Worm (Caenorhabditis elegans) whole organism, mixed stage, embryonic: ENCODE data around the gene F49F1.10.

ENCODE experiments used
- M03D4.4 ChIP-seq: sonication (generic microtip); optimal IDR thresholded peaks from 2 replicates; lab custom pipeline; 2017; ENCODE audit warnings: mild to moderate bottlenecking, missing genetic modification characterization, missing compliant biosample characterization
- bed-3 ChIP-seq: fragments of 200-800 bp; sonication (Bioruptor generic); optimal IDR thresholded peaks from 3 replicates; lab custom pipeline; 2018; ENCODE audit warnings: mild to moderate bottlenecking, missing genetic modification characterization, moderate library complexity, missing compliant biosample characterization
- blmp-1 ChIP-seq: fragments of 150-350 bp; optimal IDR thresholded peaks from 2 replicates; lab custom pipeline; 2014; ENCODE audit warnings: missing biosample characterization, missing genetic modification characterization
- ceh-39 ChIP-seq: fragments of 150-350 bp; optimal IDR thresholded peaks from 2 replicates; lab custom pipeline; 2014; ENCODE audit warnings: missing biosample characterization, missing genetic modification characterization
- ceh-43 ChIP-seq: fragments of 200-800 bp; sonication (Bioruptor generic); optimal IDR thresholded peaks from 2 replicates; lab custom pipeline; 2018; ENCODE audit warnings: mild to moderate bottlenecking, missing genetic modification characterization, moderate library complexity, missing compliant biosample characterization
- ceh-83 ChIP-seq: fragments of 200-800 bp; sonication (Bioruptor generic); optimal IDR thresholded peaks from 2 replicates; lab custom pipeline; 2018; ENCODE audit warnings: mild to moderate bottlenecking, missing genetic modification characterization, missing compliant biosample characterization
- ces-1 ChIP-seq: fragments of 150-350 bp; optimal IDR thresholded peaks from 2 replicates; lab custom pipeline; 2014; ENCODE audit warnings: missing biosample characterization, missing genetic modification reagents, missing genetic modification characterization
- cnd-1 ChIP-seq: fragments of 200-800 bp; sonication (Bioruptor generic); optimal IDR thresholded peaks from 2 replicates; lab custom pipeline; 2018; ENCODE audit warnings: mild to moderate bottlenecking, missing genetic modification characterization, missing compliant biosample characterization
- drap-1 ChIP-seq: fragments of 200-800 bp; sonication (Bioruptor generic); optimal IDR thresholded peaks from 3 replicates; lab custom pipeline; 2018; ENCODE audit warnings: mild to moderate bottlenecking, missing genetic modification characterization, missing compliant biosample characterization
- elt-1 ChIP-seq: sonication (generic microtip); optimal IDR thresholded peaks from 2 replicates; lab custom pipeline; 2017; ENCODE audit warnings: missing genetic modification characterization, mild to moderate bottlenecking, missing compliant biosample characterization, antibody characterized with exemption, moderate library complexity, borderline replicate concordance; ENCODE audit not compliant: insufficient read depth
- elt-3 ChIP-seq: fragments of 150-350 bp; optimal IDR thresholded peaks from 2 replicates; lab custom pipeline; 2014; ENCODE audit warnings: missing biosample characterization, missing genetic modification characterization
- flh-1 ChIP-seq: fragments of 200-800 bp; sonication (Bioruptor generic); optimal IDR thresholded peaks from 2 replicates; lab custom pipeline; 2018; ENCODE audit warnings: mild to moderate bottlenecking, missing genetic modification characterization, moderate library complexity, missing compliant biosample characterization
- ham-2 ChIP-seq: fragments of 200-800 bp; sonication (Bioruptor generic); optimal IDR thresholded peaks from 2 replicates; lab custom pipeline; 2018; ENCODE audit warnings: mild to moderate bottlenecking, missing genetic modification characterization, missing compliant biosample characterization
- hlh-1 ChIP-seq: fragments of 150-350 bp; optimal IDR thresholded peaks from 2 replicates; lab custom pipeline; 2014; ENCODE audit warnings: missing biosample characterization, missing genetic modification reagents, missing genetic modification characterization
- lsy-2 ChIP-seq: fragments of 150-350 bp; optimal IDR thresholded peaks from 2 replicates; lab custom pipeline; 2014; ENCODE audit warnings: missing biosample characterization, missing genetic modification characterization
- mab-5 ChIP-seq: fragments of 150-350 bp; optimal IDR thresholded peaks from 2 replicates; lab custom pipeline; 2014; ENCODE audit warnings: missing biosample characterization, missing genetic modification characterization
- mep-1 ChIP-seq: fragments of 150-350 bp; optimal IDR thresholded peaks from 2 replicates; lab custom pipeline; 2017; ENCODE audit warnings: missing biosample characterization, missing genetic modification reagents, missing genetic modification characterization, inconsistent platforms
- mls-2 ChIP-seq: sonication (generic microtip); optimal IDR thresholded peaks from 2 replicates; lab custom pipeline; 2016; ENCODE audit warnings: mild to moderate bottlenecking, missing genetic modification characterization, moderate library complexity, missing compliant biosample characterization
- nhr-12 ChIP-seq: fragments of 150-350 bp; optimal IDR thresholded peaks from 2 replicates; lab custom pipeline; 2014; ENCODE audit warnings: missing biosample characterization, missing genetic modification characterization
- nhr-2 ChIP-seq: fragments of 150-350 bp; optimal IDR thresholded peaks from 2 replicates; lab custom pipeline; 2014; ENCODE audit warnings: missing biosample characterization, missing genetic modification characterization
- nhr-237 ChIP-seq: fragments of 150-350 bp; optimal IDR thresholded peaks from 2 replicates; lab custom pipeline; 2014; ENCODE audit warnings: missing biosample characterization, missing genetic modification characterization
- nhr-76 ChIP-seq: sonication (generic microtip); optimal IDR thresholded peaks from 2 replicates; lab custom pipeline; 2017; ENCODE audit warnings: missing biosample characterization, missing genetic modification characterization
- pha-4 ChIP-seq: fragments of 150-350 bp; optimal IDR thresholded peaks from 2 replicates; lab custom pipeline; 2018; ENCODE audit warnings: missing biosample characterization, missing genetic modification reagents, missing genetic modification characterization
- sem-2 ChIP-seq: fragments of 200-800 bp; sonication (Bioruptor generic); optimal IDR thresholded peaks from 2 replicates; lab custom pipeline; 2018; ENCODE audit warnings: mild to moderate bottlenecking, missing genetic modification characterization, missing compliant biosample characterization
- snpc-4 ChIP-seq: fragments of 150-350 bp; optimal IDR thresholded peaks from 2 replicates; lab custom pipeline; 2014; ENCODE audit warnings: missing biosample characterization, missing genetic modification characterization
- sptf-1 ChIP-seq: sonication (generic microtip); optimal IDR thresholded peaks from 2 replicates; lab custom pipeline; 2017; ENCODE audit warnings: mild to moderate bottlenecking, missing genetic modification characterization, moderate library complexity, missing compliant biosample characterization
- tbx-8 ChIP-seq: fragments of 200-800 bp; sonication (Bioruptor generic); optimal IDR thresholded peaks from 2 replicates; lab custom pipeline; 2018; ENCODE audit warnings: mild to moderate bottlenecking, missing genetic modification characterization, moderate library complexity, missing compliant biosample characterization
- unc-120 ChIP-seq: sonication (generic microtip); optimal IDR thresholded peaks from 2 replicates; lab custom pipeline; 2017; ENCODE audit warnings: missing genetic modification characterization, missing compliant biosample characterization; ENCODE audit not compliant: poor library complexity, severe bottlenecking
- unc-62 ChIP-seq: fragments of 150-350 bp; optimal IDR thresholded peaks from 2 replicates; lab custom pipeline; 2014; ENCODE audit warnings: missing biosample characterization, missing genetic modification reagents, missing genetic modification characterization
- zip-8 ChIP-seq: fragments of 150-350 bp; optimal IDR thresholded peaks from 2 replicates; lab custom pipeline; 2014; ENCODE audit warnings: missing biosample characterization, missing genetic modification characterization
- ztf-11 ChIP-seq: fragments of 150-350 bp; optimal IDR thresholded peaks from 2 replicates; lab custom pipeline; 2014; ENCODE audit warnings: missing biosample characterization, missing genetic modification characterization

Gene F49F1.10

DNA sequence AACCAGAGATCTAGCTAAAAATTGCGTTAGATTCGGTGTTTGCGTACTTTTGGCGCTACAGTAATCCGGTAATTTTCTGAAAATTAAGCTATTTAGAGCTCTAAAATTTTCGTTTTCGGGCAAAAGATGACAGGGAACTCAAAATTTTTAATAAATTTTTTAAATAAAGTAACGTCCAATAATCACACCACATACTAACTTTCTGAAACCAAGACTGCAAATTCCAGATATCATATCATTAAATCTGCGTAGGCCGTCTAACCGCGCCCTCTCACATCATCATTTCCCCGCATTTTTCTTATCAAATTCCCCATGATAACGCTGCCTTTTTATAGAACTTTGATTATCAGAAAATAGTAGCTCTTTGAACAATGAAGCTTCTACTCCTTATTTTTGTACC is 21.5 kb downstream of the F49F1.10 start, which contains the start of gene drd-50:
Gene drd-50 (plus strand): TSS at position 301 of the 400 bp plus-strand sequence.
- no peak for TF ChIP-seq mls-2 (tag; lab: Kevin White, UChicago)
- no peak for TF ChIP-seq unc-62 (GFP tag; lab: Kevin White, UChicago)
- no peak for TF ChIP-seq ham-2 (GFP tag; lab: Kevin White, UChicago)
- no peak for TF ChIP-seq nhr-76 (tag; lab: Kevin White, UChicago)
- no peak for TF ChIP-seq sem-2 (GFP tag; lab: Kevin White, UChicago)
- TF ChIP-seq pha-4 (tag; lab: Kevin White, UChicago): no peak
- TF ChIP-seq zip-8 (tag; lab: Kevin White, UChicago): no peak
- TF ChIP-seq mab-5: no peak
- no peak for TF ChIP-seq bed-3 (GFP tag; lab: Kevin White, UChicago)
- TF ChIP-seq M03D4.4: no peak
- TF ChIP-seq drap-1 (GFP tag; lab: Kevin White, UChicago): no peak
- no peak for TF ChIP-seq unc-120
- no peak for TF ChIP-seq mep-1 (tag; lab: Kevin White, UChicago)
- no peak for TF ChIP-seq ztf-11
- TF ChIP-seq ceh-83 (GFP tag; lab: Kevin White, UChicago): no peak
- no peak for TF ChIP-seq ceh-39
- no peak for TF ChIP-seq tbx-8 (GFP tag; lab: Kevin White, UChicago)
- no peak for TF ChIP-seq nhr-237 (tag; lab: Kevin White, UChicago)

DNA sequence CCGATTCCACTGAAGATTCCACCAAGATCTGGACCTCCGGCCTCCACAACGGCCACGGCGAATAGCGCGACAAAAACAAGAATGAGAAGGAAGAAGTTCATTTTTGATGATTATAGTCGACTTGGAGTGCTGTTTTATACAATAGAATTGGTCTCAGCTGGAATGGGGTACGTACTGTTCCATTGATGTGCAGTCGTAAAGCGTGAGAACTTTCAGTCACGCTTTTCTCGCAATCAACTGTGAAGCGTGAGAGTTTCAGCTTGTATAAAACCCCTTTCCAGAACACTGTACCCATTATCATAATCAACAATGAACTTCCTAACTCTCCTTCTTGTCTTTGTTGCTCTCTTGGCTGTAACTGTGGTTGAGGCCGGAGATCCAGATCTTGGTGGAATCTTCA is 23.3 kb downstream of the F49F1.10 start, which contains the start of the genes F49F1.4 and F49F1.2:
Gene F49F1.4 (minus strand): TSS at position 101 of the 400 bp plus-strand sequence.
Gene F49F1.2 (plus strand): TSS at position 310 of the 400 bp plus-strand sequence.
- TF ChIP-seq nhr-237 (tag; lab: Kevin White, UChicago): no peak
- TF ChIP-seq ces-1 (GFP tag; lab: Kevin White, UChicago): no peak
- no peak for TF ChIP-seq nhr-2
- no peak for TF ChIP-seq ztf-11
- TF ChIP-seq tbx-8 (GFP tag; lab: Kevin White, UChicago): no peak
- TF ChIP-seq sptf-1 (tag; lab: Kevin White, UChicago): no peak
- TF ChIP-seq, all 35 proteins: peak for 0

DNA sequence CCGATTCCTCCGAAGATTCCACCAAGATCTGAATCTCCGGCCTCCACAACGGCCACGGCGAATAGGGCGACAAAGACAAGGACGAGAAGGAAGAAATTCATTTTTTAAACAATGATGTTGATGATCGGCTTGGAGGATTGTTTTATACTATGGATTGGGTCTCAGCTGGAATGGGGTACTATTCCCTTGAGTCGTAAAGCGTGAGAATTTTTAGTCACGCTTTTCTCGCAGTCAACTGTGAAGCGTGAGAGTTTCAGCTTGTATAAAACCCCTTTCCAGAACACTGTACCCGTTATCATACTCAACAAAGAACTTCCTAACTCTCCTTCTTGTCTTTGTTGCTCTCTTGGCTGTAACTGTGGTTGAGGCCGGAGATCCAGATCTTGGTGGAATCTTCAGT is 24.4 kb downstream of the F49F1.10 start, which contains the start of gene F49F1.15:
Gene F49F1.15 (minus strand): TSS at position 101 of the 400 bp plus-strand sequence.
- TF ChIP-seq unc-120: no peak
- TF ChIP-seq mab-5: no peak
- no peak for TF ChIP-seq elt-3 (tag; lab: Kevin White, UChicago)
- TF ChIP-seq zip-8 (tag; lab: Kevin White, UChicago): no peak
- TF ChIP-seq mep-1 (tag; lab: Kevin White, UChicago): no peak
- no peak for TF ChIP-seq blmp-1 (tag; lab: Kevin White, UChicago)
- no peak for TF ChIP-seq ham-2 (GFP tag; lab: Kevin White, UChicago)
- TF ChIP-seq pha-4 (tag; lab: Kevin White, UChicago): no peak
- no peak for TF ChIP-seq ceh-83 (GFP tag; lab: Kevin White, UChicago)
- TF ChIP-seq drap-1 (GFP tag; lab: Kevin White, UChicago): no peak
- TF ChIP-seq cnd-1: no peak
- TF ChIP-seq M03D4.4: no peak
- no peak for TF ChIP-seq unc-62 (GFP tag; lab: Kevin White, UChicago)
- no peak for TF ChIP-seq flh-1 (GFP tag; lab: Kevin White, UChicago)
- TF ChIP-seq elt-1 (tag; lab: Kevin White, UChicago): no peak
- TF ChIP-seq nhr-12 (tag; lab: Kevin White, UChicago): no peak
- TF ChIP-seq ceh-43 (GFP tag; lab: Kevin White, UChicago): no peak
- TF ChIP-seq ceh-39: no peak
- TF ChIP-seq tbx-8 (GFP tag; lab: Kevin White, UChicago): no peak

DNA sequence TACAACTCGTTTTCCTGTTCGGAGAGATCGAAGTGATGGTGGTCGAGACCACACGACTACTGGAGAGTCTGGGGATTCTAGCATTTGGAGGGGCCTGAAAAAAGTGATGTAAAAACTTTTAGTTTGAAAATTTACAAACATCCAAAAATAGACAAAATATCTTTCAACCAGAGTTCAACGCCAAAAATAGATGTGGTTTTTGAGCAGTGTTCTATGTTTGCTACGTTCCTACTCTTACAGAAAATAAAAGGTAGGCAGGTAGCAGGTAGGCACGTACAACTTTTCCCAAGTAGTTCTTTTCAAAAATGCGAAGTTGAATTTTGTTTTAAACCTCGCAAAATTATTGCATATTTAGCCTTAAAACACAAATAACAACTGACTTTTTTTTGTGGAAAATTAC is 26.5 kb downstream of the F49F1.10 start, which contains the start of gene F49F1.14:
Gene F49F1.14 (minus strand): TSS at position 101 of the 400 bp plus-strand sequence.
- TF ChIP-seq snpc-4 (no peak), hlh-1 (tag; lab: Kevin White, UChicago) (no peak), ceh-39 (no peak), ham-2 (GFP tag; lab: Kevin White, UChicago) (no peak), elt-3 (tag; lab: Kevin White, UChicago) (no peak), sptf-1 (tag; lab: Kevin White, UChicago) (no peak), lsy-2 (tag; lab: Kevin White, UChicago) (no peak), flh-1 (GFP tag; lab: Kevin White, UChicago) (no peak), cnd-1 (no peak), unc-62 (GFP tag; lab: Kevin White, UChicago) (no peak), nhr-2 (no peak)
